Fruit fly (Drosophila melanogaster): Measurements from ENCODE around the gene Top3alpha.

DNA sequence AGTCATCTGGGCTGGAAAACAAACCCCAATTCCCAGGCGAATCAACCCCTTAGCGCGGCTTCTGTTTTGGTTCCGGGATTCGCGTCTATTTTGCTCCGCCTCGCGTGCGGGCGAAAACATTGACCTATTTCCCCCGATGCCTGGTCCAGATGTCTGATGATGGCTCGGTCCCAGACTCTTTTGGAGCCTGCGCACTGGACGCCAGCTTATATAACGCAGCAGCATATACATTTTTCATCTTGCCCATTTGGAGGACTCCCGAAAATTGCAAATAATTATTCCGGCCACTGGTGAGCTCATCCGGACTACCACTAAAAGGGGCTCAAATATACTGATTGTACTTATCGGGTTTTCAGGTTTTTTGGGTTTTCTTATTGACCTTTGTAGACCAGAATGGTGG lies 18.1 kb downstream of the Top3alpha start:
- no peak for TF ChIP-seq psq (optimal IDR thresholded peaks at IDR 0.05)
- no peak for TF ChIP-seq Dll (optimal IDR thresholded peaks at IDR 0.05)
- TF ChIP-seq usp (GFP tag; optimal IDR thresholded peaks at IDR 0.05): no peak
- no peak for TF ChIP-seq CG8478 (optimal IDR thresholded peaks at IDR 0.05)
